Fruit fly (Drosophila melanogaster) whole organism, embryonic: Measurements from ENCODE around the gene goe.

ENCODE experiments used
- Atf-2 ChIP-seq: fragments of 200-800 bp; sonication (Bioruptor generic); optimal IDR thresholded peaks from 2 replicates; lab custom pipeline; 2016; ENCODE audit warnings: missing biosample characterization, missing genetic modification characterization
- Blimp-1 ChIP-seq: fragments of 200-800 bp; sonication (Bioruptor generic); optimal IDR thresholded peaks from 3 replicates; lab custom pipeline; 2018; ENCODE audit warnings: missing biosample characterization, missing genetic modification characterization, mild to moderate bottlenecking, moderate library complexity, missing genetic modification reagents
- CG11093 ChIP-seq: fragments of 200-800 bp; sonication (Bioruptor generic); IDR thresholded peaks from 3 replicates; pipeline ENCODE4 v1.3.6; 2022; ENCODE audit warnings: missing biosample characterization, missing genetic modification characterization
- CG13624 ChIP-seq: fragments of 200-800 bp; sonication (Bioruptor generic); optimal IDR thresholded peaks from 2 replicates; lab custom pipeline; 2016; ENCODE audit warnings: missing biosample characterization, missing genetic modification characterization
- CG14441 ChIP-seq: fragments of 200-800 bp; sonication (Bioruptor generic); IDR thresholded peaks from 2 replicates; pipeline ENCODE4 v1.3.6; 2022; ENCODE audit warnings: missing biosample characterization, missing genetic modification characterization
- CG15514 ChIP-seq: fragments of 200-800 bp; sonication (Bioruptor generic); optimal IDR thresholded peaks from 3 replicates; lab custom pipeline; 2017; ENCODE audit warnings: missing biosample characterization, missing genetic modification characterization, mild to moderate bottlenecking, moderate library complexity, missing genetic modification reagents
- CG16815 ChIP-seq: fragments of 200-800 bp; sonication (Bioruptor generic); optimal IDR thresholded peaks from 3 replicates; lab custom pipeline; 2017; ENCODE audit warnings: missing biosample characterization, mild to moderate bottlenecking, missing genetic modification characterization
- CG17802 ChIP-seq: fragments of 200-800 bp; sonication (Bioruptor generic); optimal IDR thresholded peaks from 2 replicates; lab custom pipeline; 2018; ENCODE audit warnings: missing biosample characterization, mild to moderate bottlenecking, missing genetic modification characterization, moderate library complexity
- CG18476 ChIP-seq: fragments of 200-800 bp; sonication (Bioruptor generic); optimal IDR thresholded peaks from 2 replicates; lab custom pipeline; 2016; ENCODE audit warnings: missing biosample characterization, mild to moderate bottlenecking, missing genetic modification characterization
- CG30403 ChIP-seq: fragments of 200-800 bp; sonication (Bioruptor generic); optimal IDR thresholded peaks from 3 replicates; lab custom pipeline; 2016; ENCODE audit warnings: missing biosample characterization, missing genetic modification characterization
- CG31388 ChIP-seq: fragments of 200-800 bp; sonication (Bioruptor generic); optimal IDR thresholded peaks from 2 replicates; lab custom pipeline; 2016; ENCODE audit warnings: missing biosample characterization, missing genetic modification characterization
- CG32532 ChIP-seq: fragments of 200-800 bp; sonication (Bioruptor generic); IDR thresholded peaks from 2 replicates; pipeline ENCODE4 v1.3.6; 2022; ENCODE audit warnings: missing biosample characterization, missing genetic modification characterization
- CG3407 ChIP-seq: fragments of 200-800 bp; sonication (Bioruptor generic); optimal IDR thresholded peaks from 2 replicates; lab custom pipeline; 2018; ENCODE audit warnings: missing biosample characterization, mild to moderate bottlenecking, missing genetic modification characterization
- CG5245 ChIP-seq: fragments of 200-800 bp; sonication (Bioruptor generic); optimal IDR thresholded peaks from 3 replicates; lab custom pipeline; 2016; ENCODE audit warnings: missing biosample characterization, missing genetic modification characterization
- CG5953 ChIP-seq: fragments of 200-800 bp; sonication (Bioruptor generic); IDR thresholded peaks from 2 replicates; pipeline ENCODE4 v1.3.6; 2022; ENCODE audit warnings: missing biosample characterization, missing genetic modification characterization
- CG7357 ChIP-seq: fragments of 200-800 bp; sonication (Bioruptor generic); IDR thresholded peaks from 3 replicates; pipeline ENCODE4 v1.3.6; 2022; ENCODE audit warnings: missing biosample characterization, missing genetic modification characterization
- CG7987 ChIP-seq: fragments of 200-800 bp; sonication (Bioruptor generic); optimal IDR thresholded peaks from 2 replicates; lab custom pipeline; 2018; ENCODE audit warnings: missing biosample characterization, mild to moderate bottlenecking, missing genetic modification characterization, moderate library complexity
- CG8478 ChIP-seq: fragments of >200 bp; optimal IDR thresholded peaks from 2 replicates; lab custom pipeline; 2018
- D ChIP-seq, 2 experiments: fragments of 200-800 bp in 1 of 2; fragments of >200 bp in 1 of 2; sonication (Bioruptor generic) in 1 of 2; optimal IDR thresholded peaks; 2 replicates in 1 of 2; 3 replicates in 1 of 2; lab custom pipeline; 2017; ENCODE audit warnings: mild to moderate bottlenecking in 1 of 2, missing biosample characterization in 1 of 2, missing genetic modification characterization in 1 of 2, missing genetic modification reagents in 1 of 2
- Dbx ChIP-seq: fragments of 200-800 bp; sonication (Bioruptor generic); IDR thresholded peaks from 3 replicates; pipeline ENCODE4 v1.3.6; 2022; ENCODE audit warnings: missing biosample characterization, missing genetic modification characterization
- Dp ChIP-seq: fragments of 200-800 bp; sonication (Bioruptor generic); optimal IDR thresholded peaks from 2 replicates; lab custom pipeline; 2018; ENCODE audit warnings: missing biosample characterization, mild to moderate bottlenecking, missing genetic modification characterization, moderate library complexity
- Eip74EF ChIP-seq, 2 experiments: fragments of 200-800 bp in 1 of 2; fragments of >200 bp in 1 of 2; sonication (Bioruptor generic) in 1 of 2; optimal IDR thresholded peaks; 2 replicates each; lab custom pipeline; 2017 to 2019; ENCODE audit warnings: missing biosample characterization in 2 of 2, missing genetic modification characterization in 2 of 2, mild to moderate bottlenecking in 1 of 2, moderate library complexity in 1 of 2
- Fer1 ChIP-seq: fragments of 200-800 bp; sonication (Bioruptor generic); optimal IDR thresholded peaks from 2 replicates; lab custom pipeline; 2017; ENCODE audit warnings: missing biosample characterization, mild to moderate bottlenecking, missing genetic modification characterization
- HLHmδ ChIP-seq: fragments of 200-800 bp; sonication (Bioruptor generic); optimal IDR thresholded peaks from 2 replicates; lab custom pipeline; 2018; ENCODE audit warnings: missing biosample characterization, mild to moderate bottlenecking, missing genetic modification characterization, moderate library complexity
- Hr39 ChIP-seq: fragments of >200 bp; optimal IDR thresholded peaks from 2 replicates; lab custom pipeline; 2017
- Hsf ChIP-seq: fragments of 200-800 bp; sonication (Bioruptor generic); optimal IDR thresholded peaks from 3 replicates; lab custom pipeline; 2016; ENCODE audit warnings: missing biosample characterization, missing genetic modification characterization
- Lim3 ChIP-seq: fragments of 200-800 bp; sonication (Bioruptor generic); IDR thresholded peaks from 2 replicates; pipeline ENCODE4 v1.3.6; 2022; ENCODE audit warnings: missing biosample characterization, missing genetic modification characterization
- Med ChIP-seq: fragments of 200-800 bp; sonication (Bioruptor generic); peaks from one replicate; lab custom pipeline; 2016; ENCODE audit warnings: missing biosample characterization, missing genetic modification characterization, mild to moderate bottlenecking, inconsistent platforms, moderate library complexity
- NK7.1 ChIP-seq: fragments of 200-800 bp; sonication (Bioruptor generic); optimal IDR thresholded peaks from 3 replicates; lab custom pipeline; 2016; ENCODE audit warnings: missing biosample characterization, missing genetic modification characterization
- Oaz ChIP-seq: fragments of 200-800 bp; sonication (Bioruptor generic); IDR thresholded peaks from 2 replicates; pipeline ENCODE4 v1.3.6; 2022; ENCODE audit warnings: missing biosample characterization, missing genetic modification characterization
- Optix ChIP-seq: fragments of 200-800 bp; sonication (Bioruptor generic); IDR thresholded peaks from 3 replicates; pipeline ENCODE4 v1.3.6; 2022; ENCODE audit warnings: missing biosample characterization, missing genetic modification characterization
- Rfx ChIP-seq: fragments of 200-800 bp; sonication (Bioruptor generic); IDR thresholded peaks from 2 replicates; pipeline ENCODE4 v1.3.6; 2022; ENCODE audit warnings: missing biosample characterization, missing genetic modification characterization
- Tbp ChIP-seq: fragments of >200 bp; optimal IDR thresholded peaks from 2 replicates; lab custom pipeline; 2018; ENCODE audit warnings: missing biosample characterization, missing genetic modification characterization
- ase ChIP-seq: fragments of 200-800 bp; sonication (Bioruptor generic); IDR thresholded peaks from 3 replicates; pipeline ENCODE4 v1.3.6; 2022; ENCODE audit warnings: missing biosample characterization, missing genetic modification characterization
- corto ChIP-seq: fragments of 200-800 bp; sonication (Bioruptor generic); optimal IDR thresholded peaks from 2 replicates; lab custom pipeline; 2016; ENCODE audit warnings: missing biosample characterization, mild to moderate bottlenecking, missing genetic modification characterization, moderate library complexity
- dm ChIP-seq: fragments of 200-800 bp; sonication (Bioruptor generic); optimal IDR thresholded peaks from 3 replicates; lab custom pipeline; 2016; ENCODE audit warnings: missing biosample characterization, missing genetic modification characterization
- dmrt99B ChIP-seq: fragments of 200-800 bp; sonication (Bioruptor generic); optimal IDR thresholded peaks from 2 replicates; lab custom pipeline; 2018; ENCODE audit warnings: missing biosample characterization, mild to moderate bottlenecking, missing genetic modification characterization, moderate library complexity
- gsb-n ChIP-seq: fragments of 200-800 bp; sonication (Bioruptor generic); optimal IDR thresholded peaks from 3 replicates; lab custom pipeline; 2018; ENCODE audit warnings: missing biosample characterization, mild to moderate bottlenecking, missing genetic modification characterization
- her ChIP-seq: fragments of 200-800 bp; sonication (Bioruptor generic); optimal IDR thresholded peaks from 2 replicates; lab custom pipeline; 2016; ENCODE audit warnings: missing biosample characterization, missing genetic modification characterization
- kay ChIP-seq: fragments of 200-800 bp; sonication (Bioruptor generic); optimal IDR thresholded peaks from 2 replicates; lab custom pipeline; 2016; ENCODE audit warnings: missing biosample characterization, missing genetic modification characterization
- lbe ChIP-seq: fragments of 200-800 bp; sonication (Bioruptor generic); optimal IDR thresholded peaks from 2 replicates; lab custom pipeline; 2016; ENCODE audit warnings: missing biosample characterization, mild to moderate bottlenecking, missing genetic modification characterization
- lmd ChIP-seq: fragments of 200-800 bp; sonication (Bioruptor generic); IDR thresholded peaks from 2 replicates; pipeline ENCODE4 v1.3.6; 2022; ENCODE audit warnings: missing biosample characterization, missing genetic modification characterization
- pb ChIP-seq: fragments of 200-800 bp; sonication (Bioruptor generic); optimal IDR thresholded peaks from 3 replicates; lab custom pipeline; 2016; ENCODE audit warnings: missing biosample characterization, missing genetic modification characterization
- peb ChIP-seq: fragments of 200-800 bp; sonication (Bioruptor generic); IDR thresholded peaks from 2 replicates; pipeline ENCODE4 v1.3.6; 2022; ENCODE audit warnings: missing biosample characterization, missing genetic modification characterization
- shn ChIP-seq: fragments of 200-800 bp; sonication (Bioruptor generic); optimal IDR thresholded peaks from 3 replicates; lab custom pipeline; 2016; ENCODE audit warnings: missing biosample characterization, missing genetic modification characterization
- slbo ChIP-seq: fragments of 200-800 bp; sonication (Bioruptor generic); IDR thresholded peaks from 2 replicates; pipeline ENCODE4 v1.3.6; 2022; ENCODE audit warnings: missing biosample characterization, missing genetic modification characterization
- stwl ChIP-seq: fragments of 200-800 bp; sonication (Bioruptor generic); optimal IDR thresholded peaks from 3 replicates; lab custom pipeline; 2018; ENCODE audit warnings: missing biosample characterization, mild to moderate bottlenecking, missing genetic modification characterization, moderate library complexity
- trh ChIP-seq: fragments of 200-800 bp; sonication (Bioruptor generic); optimal IDR thresholded peaks from 2 replicates; lab custom pipeline; 2016; ENCODE audit warnings: missing biosample characterization, missing genetic modification characterization
- unpg ChIP-seq: fragments of 200-800 bp; sonication (Bioruptor generic); optimal IDR thresholded peaks from 3 replicates; lab custom pipeline; 2018; ENCODE audit warnings: missing biosample characterization, mild to moderate bottlenecking, missing genetic modification characterization, moderate library complexity
- vnd ChIP-seq: fragments of 200-800 bp; sonication (Bioruptor generic); IDR thresholded peaks from 3 replicates; pipeline ENCODE4 v1.3.6; 2022; ENCODE audit warnings: missing biosample characterization, missing genetic modification characterization; ENCODE audit not compliant: partially characterized antibody
- wor ChIP-seq: fragments of 200-800 bp; sonication (Bioruptor generic); IDR thresholded peaks from 2 replicates; pipeline ENCODE4 v1.3.6; 2022; ENCODE audit warnings: missing biosample characterization, missing genetic modification characterization
- zen2 ChIP-seq: fragments of 200-800 bp; sonication (Bioruptor generic); IDR thresholded peaks from 3 replicates; pipeline ENCODE4 v1.3.6; 2022; ENCODE audit warnings: missing biosample characterization, missing genetic modification characterization; ENCODE audit not compliant: partially characterized antibody

Gene goe

dm6 chrX:16690499-16690898 lies 61.2 kb downstream of the goe start (continued):
- TF ChIP-seq Hsf (GFP tag; lab: Kevin White, UChicago) = peak; percentile 25
- peak; percentile 54 for TF ChIP-seq CG14441 (GFP tag; lab: Robert Waterston, UW)
- TF ChIP-seq Dbx (GFP tag; lab: Robert Waterston, UW) = no peak
- TF ChIP-seq her (GFP tag; lab: Kevin White, UChicago) = no peak
- no peak for TF ChIP-seq slbo (GFP tag; lab: Robert Waterston, UW)
- TF ChIP-seq CG3407 = no peak
- TF ChIP-seq Rfx = no peak
- TF ChIP-seq CG30403 (GFP tag; lab: Kevin White, UChicago) = peak; percentile 21
- TF ChIP-seq gsb-n (tag; lab: Kevin White, UChicago) = peak; percentile 16
- TF ChIP-seq CG5953 (GFP tag; lab: Robert Waterston, UW) = no peak
- no peak for TF ChIP-seq Eip74EF (GFP tag; optimal IDR thresholded peaks at IDR 0.05; lab: Kevin White, UChicago)
- peak; percentile 80 for TF ChIP-seq Med (GFP tag; lab: Kevin White, UChicago)
- no peak for TF ChIP-seq CG31388 (GFP tag; lab: Kevin White, UChicago)
- TF ChIP-seq Optix (GFP tag; lab: Robert Waterston, UW) = no peak
- TF ChIP-seq Oaz (GFP tag; lab: Robert Waterston, UW) = no peak
- TF ChIP-seq trh = no peak
- TF ChIP-seq CG32532 (GFP tag; lab: Robert Waterston, UW) = no peak
- no peak for TF ChIP-seq CG17802 (tag; lab: Kevin White, UChicago)
- peak; percentile 28 for TF ChIP-seq Blimp-1 (GFP tag; lab: Kevin White, UChicago)
- TF ChIP-seq zen2 (GFP tag; lab: Robert Waterston, UW) = no peak
- TF ChIP-seq dmrt99B (tag; lab: Kevin White, UChicago) = peak; percentile 27
- TF ChIP-seq lbe (GFP tag; lab: Kevin White, UChicago) = no peak
- TF ChIP-seq Fer1 (GFP tag; lab: Kevin White, UChicago) = no peak
- peak; percentile 47 for TF ChIP-seq unpg
- TF ChIP-seq HLHmδ (GFP tag; lab: Kevin White, UChicago) = no peak
- no peak for TF ChIP-seq CG5245
- no peak for TF ChIP-seq Tbp (GFP tag; lab: Kevin White, UChicago)
- TF ChIP-seq Dp (GFP tag; lab: Kevin White, UChicago) = no peak
- TF ChIP-seq CG16815 = no peak
- TF ChIP-seq CG7357 (GFP tag; lab: Robert Waterston, UW) = no peak
- TF ChIP-seq CG7987 (GFP tag; lab: Kevin White, UChicago) = no peak
- no peak for TF ChIP-seq vnd (GFP tag; lab: Robert Waterston, UW)
- no peak for TF ChIP-seq dm
- no peak for TF ChIP-seq shn (GFP tag; lab: Kevin White, UChicago)
- TF ChIP-seq wor (GFP tag; lab: Robert Waterston, UW) = 0 out of 2 replicates have a peak, but pooled peaks have one; percentile 33
- no peak for TF ChIP-seq Lim3 (GFP tag; lab: Robert Waterston, UW)
- no peak for TF ChIP-seq CG11093 (GFP tag; lab: Robert Waterston, UW)
- TF ChIP-seq ase = no peak
- no peak for TF ChIP-seq CG15514
- no peak for TF ChIP-seq stwl (tag; lab: Kevin White, UChicago)
- no peak for TF ChIP-seq kay
- no peak for TF ChIP-seq Hr39 (lab: Kevin White, UChicago)
- TF ChIP-seq CG13624 (GFP tag; lab: Kevin White, UChicago) = no peak
- 0 out of 2 replicates have a peak, but pooled peaks have one; percentile 32 for TF ChIP-seq peb
- no peak for TF ChIP-seq CG8478
- no peak for TF ChIP-seq corto (GFP tag; lab: Kevin White, UChicago)
- no peak for TF ChIP-seq pb (GFP tag; lab: Kevin White, UChicago)
- peak; percentile 26; the same call in 1 of the 2 replicates for TF ChIP-seq lmd (GFP tag; lab: Robert Waterston, UW)
- TF ChIP-seq Atf-2 = no peak
- TF ChIP-seq D (optimal IDR thresholded peaks at IDR 0.05; lab: Kevin White, UChicago) = no peak
- peak; percentile 24 for TF ChIP-seq D (GFP tag; optimal IDR thresholded peaks at IDR 0.05; lab: Kevin White, UChicago)
- no peak for TF ChIP-seq NK7.1 (GFP tag; lab: Kevin White, UChicago)
- TF ChIP-seq CG18476 (GFP tag; lab: Kevin White, UChicago) = no peak
